Worm (Caenorhabditis elegans) whole organism, late embryonic: ENCODE data around the gene F10E7.9.

Source experiments
- K02D7.2 ChIP-seq: sonication (generic microtip); optimal IDR thresholded peaks from 2 replicates; lab custom pipeline; 2017; ENCODE audit warnings: mild to moderate bottlenecking, missing genetic modification characterization, missing compliant biosample characterization
- K09A11.1 ChIP-seq: sonication (generic microtip); optimal IDR thresholded peaks from 2 replicates; lab custom pipeline; 2017; ENCODE audit warnings: antibody characterized with exemption, mild to moderate bottlenecking, missing genetic modification characterization, missing compliant biosample characterization; ENCODE audit not compliant: insufficient read depth
- ahr-1 ChIP-seq: sonication (generic microtip); optimal IDR thresholded peaks from 2 replicates; lab custom pipeline; 2016; ENCODE audit warnings: missing genetic modification characterization, missing compliant biosample characterization
- ama-1 ChIP-seq: fragments of 150-350 bp; optimal IDR thresholded peaks from 2 replicates; lab custom pipeline; 2014
- ceh-14 ChIP-seq: sonication (generic microtip); optimal IDR thresholded peaks from 2 replicates; lab custom pipeline; 2016; ENCODE audit warnings: missing genotype, missing genetic modification characterization, missing compliant biosample characterization
- ceh-18 ChIP-seq: sonication (generic microtip); optimal IDR thresholded peaks from 2 replicates; lab custom pipeline; 2016; ENCODE audit warnings: missing genetic modification characterization, missing compliant biosample characterization
- ceh-22 ChIP-seq: sonication (generic microtip); optimal IDR thresholded peaks from 2 replicates; lab custom pipeline; 2017; ENCODE audit warnings: missing biosample characterization, missing genetic modification characterization
- ceh-31 ChIP-seq: sonication (generic microtip); optimal IDR thresholded peaks from 2 replicates; lab custom pipeline; 2016; ENCODE audit warnings: missing genetic modification characterization, missing compliant biosample characterization
- ceh-34 ChIP-seq: sonication (generic microtip); optimal IDR thresholded peaks from 2 replicates; lab custom pipeline; 2016; ENCODE audit warnings: mild to moderate bottlenecking, missing genetic modification characterization, missing compliant biosample characterization
- ceh-45 ChIP-seq: fragments of 200-800 bp; sonication (Bioruptor generic); IDR thresholded peaks from 2 replicates; pipeline ENCODE4 v1.3.6; 2022; ENCODE audit warnings: missing genetic modification reagents, missing genetic modification characterization, missing compliant biosample characterization
- ceh-6 ChIP-seq: fragments of 200-800 bp; sonication (Bioruptor generic); optimal IDR thresholded peaks from 2 replicates; lab custom pipeline; 2018; ENCODE audit warnings: mild to moderate bottlenecking, missing genetic modification characterization, missing compliant biosample characterization
- che-1 ChIP-seq: sonication (generic microtip); optimal IDR thresholded peaks from 2 replicates; lab custom pipeline; 2016; ENCODE audit warnings: mild to moderate bottlenecking, missing genetic modification characterization, missing compliant biosample characterization
- elt-2 ChIP-seq: sonication (generic microtip); optimal IDR thresholded peaks from 2 replicates; lab custom pipeline; 2016; ENCODE audit warnings: missing genetic modification reagents, missing genetic modification characterization, missing compliant biosample characterization
- ets-4 ChIP-seq: sonication (generic microtip); optimal IDR thresholded peaks from 2 replicates; lab custom pipeline; 2016; ENCODE audit warnings: missing genetic modification characterization, missing compliant biosample characterization
- fkh-10 ChIP-seq: fragments of 150-350 bp; optimal IDR thresholded peaks from 2 replicates; lab custom pipeline; 2014; ENCODE audit warnings: missing biosample characterization, missing genetic modification reagents, missing genetic modification characterization
- gmeb-2 ChIP-seq: sonication (generic microtip); optimal IDR thresholded peaks from 2 replicates; lab custom pipeline; 2016; ENCODE audit warnings: missing genetic modification characterization, inconsistent platforms, missing compliant biosample characterization
- hlh-30 ChIP-seq: sonication (generic microtip); optimal IDR thresholded peaks from 2 replicates; lab custom pipeline; 2017; ENCODE audit warnings: antibody characterized with exemption, missing genetic modification characterization, missing compliant biosample characterization; ENCODE audit not compliant: insufficient read depth
- hlh-8 ChIP-seq: sonication (generic microtip); optimal IDR thresholded peaks from 2 replicates; lab custom pipeline; 2016; ENCODE audit warnings: missing genotype, missing genetic modification characterization, missing compliant biosample characterization
- lim-6 ChIP-seq: sonication (generic microtip); optimal IDR thresholded peaks from 2 replicates; lab custom pipeline; 2016; ENCODE audit warnings: missing genetic modification characterization, missing compliant biosample characterization
- lin-11 ChIP-seq: fragments of 200-800 bp; sonication (Bioruptor generic); optimal IDR thresholded peaks from 2 replicates; lab custom pipeline; 2018; ENCODE audit warnings: mild to moderate bottlenecking, missing genetic modification characterization, missing compliant biosample characterization
- mec-3 ChIP-seq: sonication (generic microtip); optimal IDR thresholded peaks from 2 replicates; lab custom pipeline; 2016; ENCODE audit warnings: borderline replicate concordance, missing genetic modification characterization, missing compliant biosample characterization
- nfya-1 ChIP-seq: sonication (generic microtip); optimal IDR thresholded peaks from 2 replicates; lab custom pipeline; 2017; ENCODE audit warnings: missing genetic modification characterization, mild to moderate bottlenecking, missing compliant biosample characterization, antibody characterized with exemption, moderate library complexity
- nhr-11 ChIP-seq: fragments of 150-350 bp; optimal IDR thresholded peaks from 2 replicates; lab custom pipeline; 2014; ENCODE audit warnings: missing biosample characterization, missing genetic modification characterization
- nhr-232 ChIP-seq: sonication (generic microtip); optimal IDR thresholded peaks from 2 replicates; lab custom pipeline; 2016; ENCODE audit warnings: missing genetic modification characterization, missing compliant biosample characterization
- npax-4 ChIP-seq: sonication (generic microtip); optimal IDR thresholded peaks from 2 replicates; lab custom pipeline; 2016; ENCODE audit warnings: missing genetic modification characterization, missing compliant biosample characterization
- odd-2 ChIP-seq: sonication (generic microtip); optimal IDR thresholded peaks from 2 replicates; lab custom pipeline; 2017; ENCODE audit warnings: antibody characterized with exemption, mild to moderate bottlenecking, missing genetic modification characterization, missing compliant biosample characterization
- pag-3 ChIP-seq: sonication (generic microtip); optimal IDR thresholded peaks from 2 replicates; lab custom pipeline; 2016; ENCODE audit warnings: missing compliant biosample characterization, missing genetic modification characterization, borderline replicate concordance
- pat-9 ChIP-seq: fragments of 200-800 bp; sonication (Bioruptor generic); optimal IDR thresholded peaks from 2 replicates; lab custom pipeline; 2018; ENCODE audit warnings: mild to moderate bottlenecking, missing genetic modification characterization, moderate library complexity, missing compliant biosample characterization
- pax-1 ChIP-seq: fragments of 150-350 bp; optimal IDR thresholded peaks from 2 replicates; lab custom pipeline; 2014; ENCODE audit warnings: missing biosample characterization, missing genetic modification characterization
- ref-2 ChIP-seq: sonication (generic microtip); optimal IDR thresholded peaks from 2 replicates; lab custom pipeline; 2016; ENCODE audit warnings: missing genetic modification characterization, missing compliant biosample characterization
- rnt-1 ChIP-seq: sonication (generic microtip); optimal IDR thresholded peaks from 2 replicates; lab custom pipeline; 2016; ENCODE audit warnings: missing genetic modification characterization, missing compliant biosample characterization
- sdc-2 ChIP-seq: sonication (generic microtip); optimal IDR thresholded peaks from 2 replicates; lab custom pipeline; 2016; ENCODE audit warnings: missing genotype, missing genetic modification characterization, missing compliant biosample characterization
- sox-4 ChIP-seq: sonication (generic microtip); optimal IDR thresholded peaks from 2 replicates; lab custom pipeline; 2017; ENCODE audit warnings: mild to moderate bottlenecking, missing genetic modification characterization, inconsistent platforms, missing compliant biosample characterization
- tbx-2 ChIP-seq: sonication (generic microtip); optimal IDR thresholded peaks from 2 replicates; lab custom pipeline; 2016; ENCODE audit warnings: missing genetic modification characterization, missing compliant biosample characterization
- ttx-3 ChIP-seq: sonication (generic microtip); optimal IDR thresholded peaks from 2 replicates; lab custom pipeline; 2016; ENCODE audit warnings: missing genetic modification reagents, missing genetic modification characterization, missing compliant biosample characterization
- unc-3 ChIP-seq, 2 experiments: fragments of 200-800 bp in 1 of 2; sonication (Bioruptor generic) in 1 of 2; sonication (generic microtip) in 1 of 2; conservative IDR thresholded peaks in 1 of 2; optimal IDR thresholded peaks in 1 of 2; 2 replicates each; pipeline versions ENCODE4 v1.3.6 to Lab custom; 2016 to 2022; ENCODE audit warnings: missing compliant biosample characterization in 2 of 2, missing genetic modification characterization in 2 of 2, missing genetic modification reagents in 1 of 2
- unc-42 ChIP-seq: sonication (generic microtip); optimal IDR thresholded peaks from 2 replicates; lab custom pipeline; 2016; ENCODE audit warnings: missing genotype, missing genetic modification characterization, missing compliant biosample characterization
- unc-55 ChIP-seq: sonication (generic microtip); optimal IDR thresholded peaks from 2 replicates; lab custom pipeline; 2017; ENCODE audit warnings: missing biosample characterization, missing genetic modification reagents, missing genetic modification characterization
- unc-86 ChIP-seq: sonication (generic microtip); optimal IDR thresholded peaks from 2 replicates; lab custom pipeline; 2016; ENCODE audit warnings: missing genetic modification characterization, missing compliant biosample characterization
- zip-5 ChIP-seq: sonication (generic microtip); optimal IDR thresholded peaks from 2 replicates; lab custom pipeline; 2016; ENCODE audit warnings: missing genetic modification characterization, missing compliant biosample characterization

F10E7.9 gene

ce11 chrII:7109956-7110355, at the start of gene F10E7.9:
Gene F10E7.9, minus strand, starts transcription at chrII:7110056.
- TF ChIP-seq ceh-34 (tag; lab: Kevin White, UChicago) (no peak), mec-3 (tag; lab: Kevin White, UChicago) (no peak), ama-1 (lab: Kevin White, UChicago) (no peak)

- no peak for TF ChIP-seq odd-2 (tag; lab: Kevin White, UChicago)
- TF ChIP-seq ceh-6 (GFP tag; lab: Kevin White, UChicago) = no peak
- TF ChIP-seq ceh-22 = no peak
- no peak for TF ChIP-seq K09A11.1
- peak; percentile 61 for TF ChIP-seq elt-2 (tag; lab: Kevin White, UChicago)
- no peak for TF ChIP-seq ets-4 (tag; lab: Kevin White, UChicago)
Measured at ce11 chrII:7157415-7157814, 47.6 kb upstream of the F10E7.9 start.

ce11 chrII:7155392-7155791, 45.5 kb upstream of the F10E7.9 start, which contains the start of gene C27H5.2:
Gene C27H5.2, plus strand, starts transcription at chrII:7155581.
- TF ChIP-seq ama-1 (lab: Kevin White, UChicago) = peak; percentile 47
- no peak for TF ChIP-seq rnt-1
- TF ChIP-seq ceh-34 (tag; lab: Kevin White, UChicago) = no peak

- TF ChIP-seq unc-42 (tag; lab: Kevin White, UChicago) (no peak), hlh-30 (tag; lab: Kevin White, UChicago) (no peak), gmeb-2 (no peak)
- TF ChIP-seq, all 69 proteins: peak for 0
Measured at ce11 chrII:7154711-7155110, 44.9 kb upstream of the F10E7.9 start.

- peak; percentile 17 for TF ChIP-seq ceh-6 (GFP tag; lab: Kevin White, UChicago)
Measured at ce11 chrII:7153095-7153494, 43.2 kb upstream of the F10E7.9 start.

ce11 chrII:7151969-7152631, 42.2 kb upstream of the F10E7.9 start, which contains the start of gene fust-1:
Gene fust-1, plus strand, starts transcription at chrII:7152581.
- peak; percentile 58 for TF ChIP-seq hlh-8 (tag; lab: Kevin White, UChicago)
- peak; percentile 64 for TF ChIP-seq ets-4 (tag; lab: Kevin White, UChicago)
- no peak for TF ChIP-seq pag-3 (tag; lab: Kevin White, UChicago)
- TF ChIP-seq sox-4 (tag; lab: Kevin White, UChicago) = peak; percentile 58
- peak; percentile 23 for TF ChIP-seq unc-55 (GFP tag; lab: Kevin White, UChicago)
- peak; percentile 80 for TF ChIP-seq elt-2 (tag; lab: Kevin White, UChicago)
- peak; percentile 69 for TF ChIP-seq gmeb-2
- TF ChIP-seq zip-5 (tag; lab: Kevin White, UChicago) = peak; percentile 23
- TF ChIP-seq nhr-11 (tag; lab: Kevin White, UChicago) = no peak
- TF ChIP-seq che-1 = peak; percentile 21
- TF ChIP-seq unc-3 (GFP tag; conservative IDR thresholded peaks at IDR 0.05; lab: Robert Waterston, UW) = no peak; the same call in 1 of the 2 replicates
- peak; percentile 26 for TF ChIP-seq unc-3 (tag; optimal IDR thresholded peaks at IDR 0.05; lab: Kevin White, UChicago)
- TF ChIP-seq ref-2 (tag; lab: Kevin White, UChicago) = peak; percentile 73
- TF ChIP-seq lim-6 (tag; lab: Kevin White, UChicago) = no peak
- TF ChIP-seq lin-11 = peak; percentile 30
- TF ChIP-seq npax-4 (tag; lab: Kevin White, UChicago) = peak; percentile 10
- peak; percentile 76 for TF ChIP-seq ceh-34 (tag; lab: Kevin White, UChicago)
- TF ChIP-seq ceh-45 = 0 out of 2 replicates have a peak, but pooled peaks have one; percentile 40
- peak; percentile 78 for TF ChIP-seq ceh-18 (tag; lab: Kevin White, UChicago)
- TF ChIP-seq ceh-31 (tag; lab: Kevin White, UChicago) = peak; percentile 76
- TF ChIP-seq ttx-3 = peak; percentile 72
- peak; percentile 86 for TF ChIP-seq nfya-1
- TF ChIP-seq pat-9 = peak; percentile 67
- no peak for TF ChIP-seq ceh-22
- peak; percentile 76 for TF ChIP-seq rnt-1
- TF ChIP-seq nhr-232 (tag; lab: Kevin White, UChicago) = peak; percentile 20
- TF ChIP-seq sdc-2 (tag; lab: Kevin White, UChicago) = peak; percentile 30
- TF ChIP-seq unc-86 (tag; lab: Kevin White, UChicago) = peak; percentile 70
- TF ChIP-seq ahr-1 (tag; lab: Kevin White, UChicago) = no peak
- TF ChIP-seq fkh-10 (GFP tag; lab: Kevin White, UChicago) = no peak
- peak; percentile 73 for TF ChIP-seq ceh-14
- peak; percentile 78 for TF ChIP-seq tbx-2
- TF ChIP-seq K02D7.2 = peak; percentile 37
- peak; percentile 64 for TF ChIP-seq pax-1 (tag; lab: Kevin White, UChicago)
